Worm (Caenorhabditis elegans): Measurements from ENCODE around the gene ZK287.7.

ce11 chrV:9703549-9703948 lies 10.7 kb downstream of the ZK287.7 start:
- TF ChIP-seq dve-1 (tag; optimal IDR thresholded peaks at IDR 0.05), result no peak
- no peak for TF ChIP-seq fkh-6 (tag; optimal IDR thresholded peaks at IDR 0.05)
- TF ChIP-seq tbx-7 (tag; optimal IDR thresholded peaks at IDR 0.05), result no peak
- TF ChIP-seq nhr-11 (tag; optimal IDR thresholded peaks at IDR 0.05), result no peak
- TF ChIP-seq dmd-4 (tag; optimal IDR thresholded peaks at IDR 0.05; ENCODE audit: borderline replicate concordance), result no peak

All from whole organism, late embryonic.